Worm (Caenorhabditis elegans) whole organism, L4 larva: Measurements from ENCODE around the gene ins-17.
A peak's percentile ranks its signal among the peaks of the same experiment; 100 is the strongest.

ENCODE experiments used
- D1046.2 ChIP-seq: fragments of 200-800 bp; sonication (Bioruptor generic); IDR thresholded peaks from 2 replicates; pipeline ENCODE4 v1.3.6; 2022; ENCODE audit warnings: missing genetic modification characterization, missing compliant biosample characterization
- R02D3.7 ChIP-seq: fragments of 150-350 bp; sonication (generic microtip); optimal IDR thresholded peaks from 3 replicates; lab custom pipeline; 2014; ENCODE audit warnings: missing biosample characterization, missing genetic modification characterization
- aha-1 ChIP-seq: fragments of 150-350 bp; peaks from one replicate; lab custom pipeline; 2014; ENCODE audit warnings: missing biosample characterization, missing genetic modification characterization
- aly-2 ChIP-seq: sonication (generic microtip); optimal IDR thresholded peaks from 2 replicates; lab custom pipeline; 2018; ENCODE audit warnings: missing biosample characterization, missing genetic modification characterization
- ama-1 ChIP-seq: fragments of 150-350 bp; optimal IDR thresholded peaks from 2 replicates; lab custom pipeline; 2014; ENCODE audit warnings: inconsistent platforms, mixed read lengths
- attf-4 ChIP-seq: sonication (generic microtip); optimal IDR thresholded peaks from 3 replicates; lab custom pipeline; 2017; ENCODE audit warnings: missing biosample characterization, missing genetic modification characterization
- fkh-10 ChIP-seq: fragments of 150-350 bp; optimal IDR thresholded peaks from 2 replicates; lab custom pipeline; 2014; ENCODE audit warnings: missing biosample characterization, missing genetic modification reagents, missing genetic modification characterization
- jun-1 ChIP-seq: fragments of 150-350 bp; optimal IDR thresholded peaks from 2 replicates; lab custom pipeline; 2014; ENCODE audit warnings: missing biosample characterization, missing genetic modification reagents, missing genetic modification characterization
- lim-7 ChIP-seq: fragments of 200-800 bp; sonication (Bioruptor generic); IDR thresholded peaks from 2 replicates; pipeline ENCODE4 v1.3.6; 2022; ENCODE audit warnings: missing genetic modification characterization, missing compliant biosample characterization
- lin-15B ChIP-seq: fragments of 150-350 bp; sonication (generic microtip); optimal IDR thresholded peaks from 3 replicates; lab custom pipeline; 2014; ENCODE audit warnings: missing biosample characterization, missing genetic modification characterization
- lin-38 ChIP-seq: fragments of 200-800 bp; sonication (Bioruptor generic); IDR thresholded peaks from 2 replicates; pipeline ENCODE4 v1.3.6; 2022; ENCODE audit warnings: missing genetic modification reagents, missing genetic modification characterization, missing compliant biosample characterization
- lsy-2 ChIP-seq, 2 experiments: fragments of 150-350 bp in 1 of 2; sonication (generic microtip) in 1 of 2; optimal IDR thresholded peaks; 2 replicates each; lab custom pipeline; 2014 to 2017; ENCODE audit warnings: missing biosample characterization in 2 of 2, missing genetic modification characterization in 2 of 2
- madf-5 ChIP-seq, 2 experiments: fragments of 200-800 bp; sonication (Bioruptor generic); IDR thresholded peaks; 2 replicates each; pipeline ENCODE4 v1.3.6; 2022; ENCODE audit warnings: missing compliant biosample characterization in 2 of 2, missing genetic modification characterization in 2 of 2
- mes-2 ChIP-seq: sonication (generic microtip); optimal IDR thresholded peaks from 2 replicates; lab custom pipeline; 2016; ENCODE audit warnings: missing genotype, mild to moderate bottlenecking, missing genetic modification characterization, missing compliant biosample characterization; ENCODE audit not compliant: poor library complexity, severe bottlenecking
- nhr-11 ChIP-seq: fragments of 150-350 bp; optimal IDR thresholded peaks from 2 replicates; lab custom pipeline; 2014; ENCODE audit warnings: missing biosample characterization, missing genetic modification characterization
- nhr-25 ChIP-seq: sonication (generic microtip); optimal IDR thresholded peaks from 2 replicates; lab custom pipeline; 2017; ENCODE audit warnings: missing genetic modification characterization, mild to moderate bottlenecking, missing compliant biosample characterization, antibody characterized with exemption, moderate library complexity, borderline replicate concordance; ENCODE audit not compliant: insufficient read depth
- nhr-76 ChIP-seq: fragments of 150-350 bp; optimal IDR thresholded peaks from 2 replicates; lab custom pipeline; 2014; ENCODE audit warnings: missing biosample characterization, missing genetic modification characterization
- pqm-1 ChIP-seq: sonication (generic microtip); optimal IDR thresholded peaks from 2 replicates; lab custom pipeline; 2017; ENCODE audit warnings: missing biosample characterization, missing genetic modification characterization
- rbr-2 ChIP-seq: sonication (generic microtip); optimal IDR thresholded peaks from 2 replicates; lab custom pipeline; 2016; ENCODE audit warnings: missing genotype, missing genetic modification characterization, missing compliant biosample characterization
- set-16 ChIP-seq: fragments of 200-800 bp; sonication (Bioruptor generic); IDR thresholded peaks from 2 replicates; pipeline ENCODE4 v1.3.6; 2022; ENCODE audit warnings: missing genetic modification reagents, missing genetic modification characterization, missing compliant biosample characterization
- skn-1 ChIP-seq: fragments of 150-350 bp; optimal IDR thresholded peaks from 2 replicates; lab custom pipeline; 2014; ENCODE audit warnings: missing biosample characterization, missing genetic modification characterization
- unc-62 ChIP-seq, 3 experiments: fragments of 150-350 bp in 1 of 3; sonication (generic microtip); optimal IDR thresholded peaks in 2 of 3; peaks in 1 of 3; 1 replicate in 1 of 3; 2 replicates in 2 of 3; lab custom pipeline; 2014 to 2017; ENCODE audit warnings: missing biosample characterization in 3 of 3, missing genetic modification characterization in 3 of 3, missing genetic modification reagents in 3 of 3, missing genotype in 1 of 3
- vab-7 ChIP-seq: fragments of 200-800 bp; sonication (Bioruptor generic); IDR thresholded peaks from 2 replicates; pipeline ENCODE4 v1.3.6; 2022; ENCODE audit warnings: missing genetic modification reagents, missing genetic modification characterization, missing compliant biosample characterization
- zag-1 ChIP-seq: fragments of 150-350 bp; optimal IDR thresholded peaks from 2 replicates; lab custom pipeline; 2014; ENCODE audit warnings: missing biosample characterization, missing genetic modification characterization
- zfp-3 ChIP-seq: fragments of 200-800 bp; sonication (Bioruptor generic); conservative IDR thresholded peaks from 2 replicates; pipeline ENCODE4 v1.3.6; 2022; ENCODE audit warnings: missing genetic modification reagents, missing genetic modification characterization, missing compliant biosample characterization
- ztf-11 ChIP-seq: fragments of 150-350 bp; optimal IDR thresholded peaks from 2 replicates; lab custom pipeline; 2014; ENCODE audit warnings: missing biosample characterization, missing genetic modification characterization

Gene ins-17

ce11 chrIII:4461337-4461736 lies 16.0 kb downstream of the ins-17 start:
- TF ChIP-seq zag-1 (tag; lab: Kevin White, UChicago): no peak
- TF ChIP-seq aha-1 (tag; lab: Kevin White, UChicago): peak; percentile 87

- TF ChIP-seq nhr-25 (tag; lab: Kevin White, UChicago) (no peak), lin-15B (tag; lab: Kevin White, UChicago) (no peak), aly-2 (tag; lab: Kevin White, UChicago) (no peak), fkh-10 (GFP tag; lab: Kevin White, UChicago) (no peak), jun-1 (tag; lab: Kevin White, UChicago) (no peak), nhr-76 (tag; lab: Kevin White, UChicago) (no peak), attf-4 (tag; lab: Kevin White, UChicago) (no peak), ama-1 (lab: Kevin White, UChicago) (no peak), R02D3.7 (tag; lab: Kevin White, UChicago) (no peak), nhr-11 (no peak), ztf-11 (tag; lab: Kevin White, UChicago) (no peak)
Observed at ce11 chrIII:4460242-4460641, 17.1 kb downstream of the ins-17 start.

- TF ChIP-seq aha-1 (tag; lab: Kevin White, UChicago) (peak; percentile 16), skn-1 (tag; lab: Kevin White, UChicago) (no peak), pqm-1 (tag; lab: Kevin White, UChicago) (no peak), rbr-2 (tag; lab: Kevin White, UChicago) (peak; percentile 24), lin-38 (GFP tag; lab: Robert Waterston, UW) (no peak), lsy-2 (tag; optimal IDR thresholded peaks at IDR 0.05; lab: Kevin White, UChicago) (peak in 1 of 2 experiments; percentile 57)
Observed at ce11 chrIII:4456579-4456978, 20.8 kb downstream of the ins-17 start.

- TF ChIP-seq unc-62 (GFP tag; optimal IDR thresholded peaks at IDR 0.05 in 1 of 2; lab: Kevin White, UChicago) (peak in 1 of 2 experiments; percentile 13), unc-62 (tag; optimal IDR thresholded peaks at IDR 0.05; lab: Kevin White, UChicago) (no peak), mes-2 (tag; lab: Kevin White, UChicago) (no peak)
Observed at ce11 chrIII:4454919-4455318, 22.5 kb downstream of the ins-17 start.

DNA sequence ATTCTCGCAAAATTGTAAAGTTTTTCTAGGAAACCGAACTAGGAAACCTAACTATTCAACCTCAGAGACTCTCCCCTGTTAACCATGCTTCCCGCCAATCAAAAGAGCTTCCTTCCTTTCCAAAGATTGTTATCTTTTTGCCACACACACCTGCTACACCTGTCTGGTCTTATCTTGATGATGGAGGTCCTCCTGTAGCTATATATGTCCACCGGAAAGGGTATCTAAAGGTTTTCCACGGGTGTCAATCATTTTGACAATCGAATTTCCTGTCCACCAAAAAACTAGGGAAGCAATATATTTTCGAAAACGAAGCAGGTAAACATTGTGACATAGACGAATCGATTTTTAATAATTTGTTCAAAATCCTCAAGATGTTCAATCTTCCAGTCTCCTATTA lies 23.6 kb downstream of the ins-17 start:
- TF ChIP-seq unc-62 (GFP tag; optimal IDR thresholded peaks at IDR 0.05 in 1 of 2; lab: Kevin White, UChicago): peak in 1 of 2 experiments; percentile 42
- no peak for TF ChIP-seq unc-62 (tag; optimal IDR thresholded peaks at IDR 0.05; lab: Kevin White, UChicago)
- no peak for TF ChIP-seq vab-7
- TF ChIP-seq, all 104 proteins: peak for 1

- TF ChIP-seq lim-7 (GFP tag; lab: Robert Waterston, UW): no peak
- 0 out of 4 replicates have a peak, but pooled peaks of 1 of the 2 experiments have one; percentile 47 for TF ChIP-seq madf-5 (GFP tag; IDR thresholded peaks at IDR 0.05; lab: Robert Waterston, UW)
Observed at ce11 chrIII:4453301-4453700, 24.1 kb downstream of the ins-17 start.

DNA sequence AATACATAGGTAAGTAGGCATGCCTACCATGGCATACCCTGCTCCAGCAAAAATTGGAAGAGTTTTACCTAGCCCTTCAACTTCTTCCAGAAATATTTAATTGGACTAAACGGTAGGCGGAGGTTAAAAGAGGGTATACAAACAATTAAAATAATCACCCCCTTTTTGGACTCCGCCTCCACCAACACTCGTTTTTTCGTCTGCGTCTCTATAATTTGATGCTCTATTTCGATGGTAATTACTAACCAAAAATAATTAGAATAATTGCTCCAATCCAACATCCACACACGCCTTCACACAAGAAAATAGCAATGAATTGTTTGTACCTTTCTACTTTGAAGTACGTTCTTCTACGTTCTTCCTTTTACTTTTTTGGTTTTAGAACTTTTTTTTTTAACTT lies 24.6 kb downstream of the ins-17 start:
- TF ChIP-seq aha-1 (tag; lab: Kevin White, UChicago): peak; percentile 61
- TF ChIP-seq set-16: no peak
- TF ChIP-seq, all 104 proteins: peak for 1

DNA sequence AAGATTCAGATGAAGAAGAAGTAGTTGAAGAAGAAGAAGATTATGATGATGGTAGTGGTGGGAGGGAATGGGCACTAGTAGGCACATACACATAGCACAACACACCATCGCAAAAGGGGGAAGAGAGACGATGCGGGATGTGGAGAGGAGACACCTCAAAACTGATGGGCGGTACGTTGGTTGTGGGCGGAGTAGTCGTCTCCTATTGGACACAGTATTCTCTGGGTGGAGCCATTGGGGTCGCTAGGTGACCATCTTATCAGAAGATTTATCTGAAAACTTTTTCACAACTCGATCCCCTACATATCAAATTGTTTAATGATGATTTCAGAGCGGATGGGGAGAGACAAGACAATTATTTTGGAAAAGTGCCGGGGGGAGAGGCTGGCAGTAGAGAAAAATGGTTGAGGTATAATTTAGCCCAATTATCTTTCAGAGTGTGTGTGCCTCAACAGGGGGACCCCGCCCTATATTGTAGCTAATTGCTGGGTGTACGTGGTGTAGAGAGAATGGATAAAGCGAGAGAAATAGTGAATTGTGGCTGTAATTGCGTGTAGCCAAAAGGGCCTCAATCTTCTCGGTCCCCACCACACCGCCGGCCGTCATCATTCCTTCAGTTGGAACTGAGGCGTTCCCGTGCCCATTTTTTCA lies 26.5 kb downstream of the ins-17 start:
- no peak for TF ChIP-seq zfp-3
- TF ChIP-seq D1046.2 (GFP tag; lab: Robert Waterston, UW): 0 out of 2 replicates have a peak, but pooled peaks have one; percentile 18
